Fruit fly (Drosophila melanogaster): Measurements from ENCODE around the gene Arr2.

The Arr2 gene

dm6 chr3L:8667809-8668593 lies 19.3 kb upstream of the Arr2 start (continued):
- peak; percentile 48 for TF ChIP-seq CoRest (tag; optimal IDR thresholded peaks at IDR 0.05)
- TF ChIP-seq tio (GFP tag; optimal IDR thresholded peaks at IDR 0.05): no peak
- TF ChIP-seq CG3407 (GFP tag; optimal IDR thresholded peaks at IDR 0.05): peak; percentile 13
- TF ChIP-seq H2.0 (GFP tag; IDR thresholded peaks at IDR 0.05): no peak
- TF ChIP-seq Sin3A (optimal IDR thresholded peaks at IDR 0.05): no peak
- no peak for TF ChIP-seq wor (GFP tag; IDR thresholded peaks at IDR 0.05)
- peak; percentile 1 for TF ChIP-seq CG17385 (GFP tag; optimal IDR thresholded peaks at IDR 0.05)
- no peak for TF ChIP-seq Atf3 (GFP tag; optimal IDR thresholded peaks at IDR 0.05)
- no peak for TF ChIP-seq fu2 (GFP tag; optimal IDR thresholded peaks at IDR 0.05)
- no peak; the same call in 1 of the 2 replicates for TF ChIP-seq E2f2 (GFP tag; IDR thresholded peaks at IDR 0.05)
- no peak for TF ChIP-seq CG11456 (GFP tag; IDR thresholded peaks at IDR 0.05)
- no peak for TF ChIP-seq MBD-R2 (GFP tag; IDR thresholded peaks at IDR 0.05)
- TF ChIP-seq CG15011 (GFP tag; optimal IDR thresholded peaks at IDR 0.05): no peak
- TF ChIP-seq CG3847 (GFP tag; IDR thresholded peaks at IDR 0.05): no peak
- TF ChIP-seq CG3838 (GFP tag; optimal IDR thresholded peaks at IDR 0.05): no peak
- TF ChIP-seq kni (GFP tag; optimal IDR thresholded peaks at IDR 0.05): no peak
- peak; percentile 45 for TF ChIP-seq PHDP (tag; optimal IDR thresholded peaks at IDR 0.05)
- TF ChIP-seq jing (GFP tag; optimal IDR thresholded peaks at IDR 0.05): no peak
- TF ChIP-seq CG8924 (tag; optimal IDR thresholded peaks at IDR 0.05): peak; percentile 28
- TF ChIP-seq CG1603 (tag; optimal IDR thresholded peaks at IDR 0.05): no peak
- no peak for TF ChIP-seq Ada2b (GFP tag; IDR thresholded peaks at IDR 0.05)
- TF ChIP-seq CG4404 (GFP tag; IDR thresholded peaks at IDR 0.05): 0 out of 2 replicates have a peak, but pooled peaks have one; percentile 12
- TF ChIP-seq CG7745 (tag; optimal IDR thresholded peaks at IDR 0.05): no peak
- TF ChIP-seq CG8290 (GFP tag; optimal IDR thresholded peaks at IDR 0.05): no peak
- TF ChIP-seq CG8290 (tag; optimal IDR thresholded peaks at IDR 0.05): no peak
- peak; percentile 64 for TF ChIP-seq Blimp-1 (GFP tag; optimal IDR thresholded peaks at IDR 0.05)
- TF ChIP-seq NFAT (GFP tag; IDR thresholded peaks at IDR 0.05): no peak
- TF ChIP-seq Xbp1 (GFP tag; optimal IDR thresholded peaks at IDR 0.05): no peak
- no peak for TF ChIP-seq CTCF (GFP tag; optimal IDR thresholded peaks at IDR 0.05)
- no peak for TF ChIP-seq vfl (GFP tag; optimal IDR thresholded peaks at IDR 0.05)
- TF ChIP-seq vvl (GFP tag; IDR thresholded peaks at IDR 0.05): peak; percentile 69; the same call in 1 of the 2 replicates
- TF ChIP-seq CG10147 (GFP tag; optimal IDR thresholded peaks at IDR 0.05): no peak
- no peak for TF ChIP-seq CG18476 (GFP tag; optimal IDR thresholded peaks at IDR 0.05)
- no peak for TF ChIP-seq crc (GFP tag; optimal IDR thresholded peaks at IDR 0.05)
- TF ChIP-seq CG5953 (GFP tag; IDR thresholded peaks at IDR 0.05): no peak
- no peak for TF ChIP-seq CG13624 (GFP tag; optimal IDR thresholded peaks at IDR 0.05)
- TF ChIP-seq CG31224 (GFP tag; IDR thresholded peaks at IDR 0.05): no peak
- no peak for TF ChIP-seq Lpt (GFP tag; optimal IDR thresholded peaks at IDR 0.05)
- TF ChIP-seq CG1024 (GFP tag; IDR thresholded peaks at IDR 0.05): no peak
- TF ChIP-seq CG11696 (GFP tag; IDR thresholded peaks at IDR 0.05): no peak
- TF ChIP-seq CG4617 (GFP tag; optimal IDR thresholded peaks at IDR 0.05; ENCODE audit: borderline replicate concordance): no peak
- TF ChIP-seq Drgx (GFP tag; IDR thresholded peaks at IDR 0.05): peak; percentile 72
- no peak for TF ChIP-seq Pdp1 (GFP tag; optimal IDR thresholded peaks at IDR 0.05)
- TF ChIP-seq pnt (GFP tag; optimal IDR thresholded peaks at IDR 0.05): no peak
- TF ChIP-seq Elba2 (GFP tag; optimal IDR thresholded peaks at IDR 0.05): no peak
- TF ChIP-seq CG6654 (GFP tag; optimal IDR thresholded peaks at IDR 0.05): no peak
- TF ChIP-seq luna (GFP tag; optimal IDR thresholded peaks at IDR 0.05): no peak
- peak; percentile 74 for TF ChIP-seq CG18262 (tag; optimal IDR thresholded peaks at IDR 0.05)
- TF ChIP-seq CG9215 (GFP tag; IDR thresholded peaks at IDR 0.05): no peak
- TF ChIP-seq hkb (optimal IDR thresholded peaks at IDR 0.05): no peak
- TF ChIP-seq hkb (GFP tag; IDR thresholded peaks at IDR 0.05): peak; percentile 53
- peak; percentile 71 for TF ChIP-seq CG17829 (tag; optimal IDR thresholded peaks at IDR 0.05)

All from whole organism, embryonic.